Worm (Caenorhabditis elegans) whole organism, L1 larva: Measurements from ENCODE around the gene C06H2.2.

Experiments
- C34B4.2 ChIP-seq: sonication (generic microtip); optimal IDR thresholded peaks from 2 replicates; lab custom pipeline; 2017; ENCODE audit warnings: mild to moderate bottlenecking, missing genetic modification characterization, missing compliant biosample characterization
- F16B12.6 ChIP-seq: fragments of 150-350 bp; optimal IDR thresholded peaks from 2 replicates; lab custom pipeline; 2014; ENCODE audit warnings: missing biosample characterization, missing genetic modification characterization
- Y116A8C.19 ChIP-seq: sonication (generic microtip); optimal IDR thresholded peaks from 2 replicates; lab custom pipeline; 2016; ENCODE audit warnings: missing compliant biosample characterization, missing genetic modification characterization, borderline replicate concordance
- alr-1 ChIP-seq: fragments of 200-800 bp; sonication (Bioruptor generic); optimal IDR thresholded peaks from 2 replicates; lab custom pipeline; 2018; ENCODE audit warnings: borderline replicate concordance, mild to moderate bottlenecking, missing genetic modification characterization, missing compliant biosample characterization
- aly-2 ChIP-seq: fragments of 150-350 bp; optimal IDR thresholded peaks from 2 replicates; lab custom pipeline; 2014; ENCODE audit warnings: missing biosample characterization, missing genetic modification characterization
- ama-1 ChIP-seq: fragments of 150-350 bp; optimal IDR thresholded peaks from 2 replicates; lab custom pipeline; 2014
- blmp-1 ChIP-seq: fragments of 150-350 bp; optimal IDR thresholded peaks from 2 replicates; lab custom pipeline; 2014; ENCODE audit warnings: missing biosample characterization, missing genetic modification characterization
- ceh-63 ChIP-seq: fragments of 200-800 bp; sonication (Bioruptor generic); optimal IDR thresholded peaks from 2 replicates; lab custom pipeline; 2018; ENCODE audit warnings: mild to moderate bottlenecking, missing genetic modification characterization, missing compliant biosample characterization
- ceh-8 ChIP-seq: fragments of 200-800 bp; sonication (Bioruptor generic); optimal IDR thresholded peaks from 2 replicates; lab custom pipeline; 2018; ENCODE audit warnings: mild to moderate bottlenecking, missing genetic modification characterization, moderate library complexity, missing compliant biosample characterization
- ceh-90 ChIP-seq: sonication (generic microtip); optimal IDR thresholded peaks from 2 replicates; lab custom pipeline; 2016; ENCODE audit warnings: missing genetic modification characterization, missing compliant biosample characterization
- ces-1 ChIP-seq: fragments of 150-350 bp; optimal IDR thresholded peaks from 2 replicates; lab custom pipeline; 2014; ENCODE audit warnings: missing biosample characterization, missing genetic modification reagents, missing genetic modification characterization
- dpl-1 ChIP-seq, 3 experiments: fragments of 150-350 bp in 2 of 3; sonication (generic microtip) in 1 of 3; optimal IDR thresholded peaks; 2 replicates each; lab custom pipeline; 2014 to 2017; ENCODE audit warnings: missing biosample characterization in 3 of 3, missing genetic modification characterization in 3 of 3, missing genetic modification reagents in 3 of 3
- efl-1 ChIP-seq, 4 experiments: fragments of 150-350 bp; optimal IDR thresholded peaks in 3 of 4; peaks in 1 of 4; 1 replicate in 1 of 4; 2 replicates in 3 of 4; lab custom pipeline; 2014; ENCODE audit warnings: missing biosample characterization in 2 of 4, missing genetic modification characterization in 2 of 4, missing genetic modification reagents in 2 of 4
- efl-3 ChIP-seq: fragments of 200-800 bp; sonication (Bioruptor generic); optimal IDR thresholded peaks from 2 replicates; lab custom pipeline; 2018; ENCODE audit warnings: mild to moderate bottlenecking, missing genetic modification characterization, missing compliant biosample characterization
- egl-13 ChIP-seq: sonication (generic microtip); optimal IDR thresholded peaks from 2 replicates; lab custom pipeline; 2016; ENCODE audit warnings: missing genotype, missing genetic modification reagents, missing genetic modification characterization, missing compliant biosample characterization
- egl-27 ChIP-seq, 2 experiments: fragments of 150-350 bp in 1 of 2; sonication (generic microtip); optimal IDR thresholded peaks; 3 replicates each; lab custom pipeline; 2017 to 2018; ENCODE audit warnings: missing biosample characterization in 2 of 2, missing genetic modification characterization in 2 of 2, missing genetic modification reagents in 2 of 2
- elt-2 ChIP-seq: sonication (generic microtip); optimal IDR thresholded peaks from 2 replicates; lab custom pipeline; 2016; ENCODE audit warnings: missing genetic modification characterization, mild to moderate bottlenecking, inconsistent platforms, missing compliant biosample characterization, missing genetic modification reagents
- fkh-8 ChIP-seq: sonication (generic microtip); optimal IDR thresholded peaks from 2 replicates; lab custom pipeline; 2016; ENCODE audit warnings: mild to moderate bottlenecking, missing genetic modification characterization, missing compliant biosample characterization
- fos-1 ChIP-seq: fragments of 150-350 bp; optimal IDR thresholded peaks from 2 replicates; lab custom pipeline; 2014; ENCODE audit warnings: missing biosample characterization, missing genetic modification characterization
- grh-1 ChIP-seq: fragments of 200-800 bp; sonication (Bioruptor generic); IDR thresholded peaks from 2 replicates; pipeline ENCODE4 v1.3.6; 2022; ENCODE audit warnings: missing genetic modification reagents, missing genetic modification characterization, missing compliant biosample characterization
- lin-14 ChIP-seq: fragments of 200-800 bp; sonication (Bioruptor generic); optimal IDR thresholded peaks from 2 replicates; lab custom pipeline; 2018; ENCODE audit warnings: mild to moderate bottlenecking, missing genetic modification characterization, moderate library complexity, missing compliant biosample characterization
- lin-15B ChIP-seq: fragments of 150-350 bp; sonication (generic microtip); optimal IDR thresholded peaks from 3 replicates; lab custom pipeline; 2014; ENCODE audit warnings: missing biosample characterization, missing genetic modification characterization
- lin-35 ChIP-seq, 2 experiments: fragments of 150-350 bp; optimal IDR thresholded peaks; 2 replicates each; lab custom pipeline; 2014; ENCODE audit warnings: missing biosample characterization in 2 of 2, missing genetic modification characterization in 2 of 2, missing genetic modification reagents in 2 of 2
- lir-3 ChIP-seq: sonication (generic microtip); optimal IDR thresholded peaks from 2 replicates; lab custom pipeline; 2016; ENCODE audit warnings: mild to moderate bottlenecking, missing genetic modification characterization, moderate library complexity, missing compliant biosample characterization; ENCODE audit not compliant: poor library complexity
- lsy-2 ChIP-seq, 2 experiments: fragments of 150-350 bp; optimal IDR thresholded peaks; 2 replicates each; lab custom pipeline; 2014; ENCODE audit warnings: missing biosample characterization in 2 of 2, missing genetic modification characterization in 2 of 2
- mdl-1 ChIP-seq, 2 experiments: fragments of 150-350 bp; optimal IDR thresholded peaks; 2 replicates each; lab custom pipeline; 2014 to 2017; ENCODE audit warnings: missing biosample characterization in 2 of 2, missing genetic modification characterization in 2 of 2, inconsistent platforms in 1 of 2
- mef-2 ChIP-seq: fragments of 150-350 bp; optimal IDR thresholded peaks from 2 replicates; lab custom pipeline; 2014; ENCODE audit warnings: missing biosample characterization, missing genetic modification characterization
- nhr-12 ChIP-seq: sonication (generic microtip); optimal IDR thresholded peaks from 2 replicates; lab custom pipeline; 2017; ENCODE audit warnings: missing biosample characterization, missing genetic modification characterization
- nhr-28 ChIP-seq: fragments of 150-350 bp; optimal IDR thresholded peaks from 2 replicates; lab custom pipeline; 2014; ENCODE audit warnings: missing biosample characterization, missing genetic modification characterization
- nhr-76 ChIP-seq: sonication (generic microtip); optimal IDR thresholded peaks from 2 replicates; lab custom pipeline; 2017; ENCODE audit warnings: missing biosample characterization, missing genetic modification characterization
- nhr-84 ChIP-seq: sonication (generic microtip); optimal IDR thresholded peaks from 2 replicates; lab custom pipeline; 2017; ENCODE audit warnings: missing biosample characterization, missing genetic modification characterization
- nhr-90 ChIP-seq: sonication (generic microtip); optimal IDR thresholded peaks from 2 replicates; lab custom pipeline; 2016; ENCODE audit warnings: mild to moderate bottlenecking, missing genetic modification characterization, missing compliant biosample characterization; ENCODE audit not compliant: poor library complexity
- pax-3 ChIP-seq: fragments of 200-800 bp; sonication (Bioruptor generic); optimal IDR thresholded peaks from 2 replicates; lab custom pipeline; 2018; ENCODE audit warnings: mild to moderate bottlenecking, missing genetic modification characterization, moderate library complexity, missing compliant biosample characterization
- pqm-1 ChIP-seq: sonication (generic microtip); optimal IDR thresholded peaks from 3 replicates; lab custom pipeline; 2017; ENCODE audit warnings: missing biosample characterization, missing genetic modification characterization
- snpc-4 ChIP-seq: fragments of 150-350 bp; optimal IDR thresholded peaks from 2 replicates; lab custom pipeline; 2014; ENCODE audit warnings: missing biosample characterization, missing genetic modification characterization
- sox-4 ChIP-seq: sonication (generic microtip); optimal IDR thresholded peaks from 2 replicates; lab custom pipeline; 2016; ENCODE audit warnings: missing genetic modification characterization, missing compliant biosample characterization
- sptf-1 ChIP-seq: fragments of 150-350 bp; optimal IDR thresholded peaks from 2 replicates; lab custom pipeline; 2014; ENCODE audit warnings: missing biosample characterization, missing genetic modification characterization
- sup-37 ChIP-seq: fragments of 200-800 bp; sonication (Bioruptor generic); optimal IDR thresholded peaks from 2 replicates; lab custom pipeline; 2018; ENCODE audit warnings: mild to moderate bottlenecking, missing genetic modification characterization, missing compliant biosample characterization
- swsn-7 ChIP-seq: sonication (generic microtip); optimal IDR thresholded peaks from 2 replicates; lab custom pipeline; 2016; ENCODE audit warnings: missing genetic modification characterization, missing compliant biosample characterization
- tlp-1 ChIP-seq: fragments of 150-350 bp; optimal IDR thresholded peaks from 2 replicates; lab custom pipeline; 2014; ENCODE audit warnings: missing biosample characterization, missing genetic modification characterization
- unc-130 ChIP-seq: fragments of 150-350 bp; optimal IDR thresholded peaks from 2 replicates; lab custom pipeline; 2017; ENCODE audit warnings: missing biosample characterization, missing genetic modification characterization, inconsistent platforms
- unc-62 ChIP-seq: fragments of 150-350 bp; optimal IDR thresholded peaks from 2 replicates; lab custom pipeline; 2014; ENCODE audit warnings: missing biosample characterization, missing genetic modification reagents, missing genetic modification characterization
- vab-15 ChIP-seq: sonication (generic microtip); optimal IDR thresholded peaks from 2 replicates; lab custom pipeline; 2017; ENCODE audit warnings: missing genotype, mild to moderate bottlenecking, missing genetic modification characterization, missing compliant biosample characterization
- xbp-1 ChIP-seq: sonication (generic microtip); optimal IDR thresholded peaks from 2 replicates; lab custom pipeline; 2016; ENCODE audit warnings: missing genetic modification characterization, missing compliant biosample characterization

The C06H2.2 gene

ce11 chrV:11140326-11140725, 15.3 kb downstream of the C06H2.2 start (continued):
- TF ChIP-seq sox-4 (tag; lab: Kevin White, UChicago) (no peak), blmp-1 (tag; lab: Kevin White, UChicago) (peak; percentile 22), mef-2 (tag; lab: Kevin White, UChicago) (no peak)

ce11 chrV:11141179-11141578, 16.2 kb downstream of the C06H2.2 start, which contains the start of gene folt-1:
Gene folt-1, plus strand, starts transcription at chrV:11141479.
- TF ChIP-seq egl-13 (tag; lab: Kevin White, UChicago) (no peak), C34B4.2 (tag; lab: Kevin White, UChicago) (no peak), lir-3 (no peak), lin-15B (tag; lab: Kevin White, UChicago) (no peak), nhr-76 (tag; lab: Kevin White, UChicago) (no peak), lin-35 (GFP tag; optimal IDR thresholded peaks at IDR 0.05; lab: Kevin White, UChicago) (no peak), sox-4 (tag; lab: Kevin White, UChicago) (no peak), ceh-90 (tag; lab: Kevin White, UChicago) (no peak)

DNA sequence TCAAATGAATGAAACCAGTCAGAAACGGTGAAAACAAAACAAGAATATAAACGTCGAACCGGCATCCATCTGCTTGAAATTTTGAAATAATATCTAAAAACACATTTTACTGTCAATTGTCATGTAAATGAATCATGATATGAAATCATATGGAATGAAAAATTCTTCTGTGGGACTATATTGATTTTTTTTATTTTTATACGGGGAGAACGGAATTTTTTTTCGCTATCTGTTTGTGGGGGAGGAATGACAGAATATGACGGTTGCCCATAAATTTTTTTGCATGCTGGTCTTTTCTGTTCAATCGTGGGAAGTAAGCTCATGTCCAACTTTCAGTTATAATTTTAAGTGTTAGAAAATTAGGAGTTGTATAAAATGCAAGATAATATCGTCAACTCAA, 19.7 kb downstream of the C06H2.2 start, which contains the start of gene C06H2.7:
TSS of gene C06H2.7 (minus strand) at position 101 of the 400 bp plus-strand sequence.
- no peak for TF ChIP-seq sup-37 (GFP tag; lab: Kevin White, UChicago)
- TF ChIP-seq efl-1 (optimal IDR thresholded peaks at IDR 0.05; lab: Kevin White, UChicago) = no peak
- TF ChIP-seq efl-1 (GFP tag; optimal IDR thresholded peaks at IDR 0.05 in 1 of 2; lab: Kevin White, UChicago) = peak in 1 of 2 experiments; percentile 7

DNA sequence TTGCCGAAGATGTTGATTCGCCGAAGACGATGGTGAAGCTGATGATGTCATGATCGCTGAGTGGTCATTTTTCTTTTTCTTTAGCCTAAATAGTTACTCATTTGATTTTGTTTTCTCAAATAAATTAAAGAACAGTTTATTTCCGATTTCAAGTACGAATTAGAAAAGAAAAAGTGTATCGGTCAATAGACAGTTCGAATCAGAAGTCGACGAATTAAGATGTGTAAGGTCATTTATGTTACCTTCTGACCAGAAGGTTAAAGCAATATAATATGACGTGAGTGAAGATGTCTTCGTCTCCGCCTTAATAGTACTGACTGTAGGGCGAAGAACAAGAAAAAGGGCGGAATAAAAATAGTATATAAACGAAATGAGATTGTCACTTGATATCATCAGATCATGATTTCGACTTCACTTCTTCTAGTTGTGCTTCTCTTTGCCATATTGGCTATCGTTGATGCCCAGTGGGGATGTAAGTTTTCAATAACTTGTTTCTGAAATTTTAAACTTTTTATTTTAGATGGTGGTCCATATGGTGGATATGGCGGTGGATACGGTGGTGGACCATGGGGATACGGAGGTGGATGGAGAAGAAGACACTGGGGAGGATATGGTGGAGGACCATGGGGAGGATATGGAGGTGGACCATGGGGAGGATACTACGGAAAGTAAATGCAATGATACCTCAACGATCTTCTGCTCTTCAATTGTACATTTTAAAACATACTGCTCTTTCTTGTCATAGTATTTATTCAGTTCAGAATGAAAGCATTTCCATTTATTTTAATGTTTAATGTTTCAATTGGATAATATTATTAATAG, 22.1 kb downstream of the C06H2.2 start, which contains the start of the genes T19C4.24 and nlp-33:
TSS of gene T19C4.24 (minus strand) at position 51 of the 822 bp plus-strand sequence.
TSS of gene nlp-33 (plus strand) at position 389 of the 822 bp plus-strand sequence.
- TF ChIP-seq Y116A8C.19 (no peak), lsy-2 (tag; optimal IDR thresholded peaks at IDR 0.05; lab: Kevin White, UChicago) (peak in 1 of 2 experiments; percentile 8), ceh-8 (GFP tag; lab: Kevin White, UChicago) (no peak), nhr-76 (tag; lab: Kevin White, UChicago) (no peak), xbp-1 (tag; lab: Kevin White, UChicago) (no peak), pax-3 (tag; lab: Kevin White, UChicago) (no peak), efl-3 (no peak), F16B12.6 (tag; lab: Kevin White, UChicago) (no peak), nhr-28 (tag; lab: Kevin White, UChicago) (no peak), aly-2 (no peak), ces-1 (GFP tag; lab: Kevin White, UChicago) (no peak), ama-1 (peak; percentile 82), sox-4 (tag; lab: Kevin White, UChicago) (no peak), nhr-84 (tag; lab: Kevin White, UChicago) (no peak), ceh-63 (GFP tag; lab: Kevin White, UChicago) (no peak), fkh-8 (no peak), swsn-7 (tag; lab: Kevin White, UChicago) (no peak), lin-14 (GFP tag; lab: Kevin White, UChicago) (peak; percentile 63), lir-3 (no peak), unc-62 (GFP tag; lab: Kevin White, UChicago) (no peak), dpl-1 (GFP tag; optimal IDR thresholded peaks at IDR 0.05; lab: Kevin White, UChicago) (no peak), grh-1 (GFP tag; lab: Robert Waterston, UW) (peak; percentile 30; the same call in 1 of the 2 replicates), egl-27 (tag; optimal IDR thresholded peaks at IDR 0.05; lab: Kevin White, UChicago) (no peak), pqm-1 (no peak), tlp-1 (tag; lab: Kevin White, UChicago) (no peak), nhr-90 (tag; lab: Kevin White, UChicago) (peak; percentile 51), nhr-12 (tag; lab: Kevin White, UChicago) (no peak), mef-2 (tag; lab: Kevin White, UChicago) (no peak), elt-2 (tag; lab: Kevin White, UChicago) (no peak), fos-1 (tag; lab: Kevin White, UChicago) (no peak), mdl-1 (tag; optimal IDR thresholded peaks at IDR 0.05; lab: Kevin White, UChicago) (no peak), unc-130 (no peak), sptf-1 (tag; lab: Kevin White, UChicago) (no peak), vab-15 (tag; lab: Kevin White, UChicago) (no peak), alr-1 (no peak), snpc-4 (no peak)
